Fruit fly (Drosophila melanogaster) whole organism, embryonic: ENCODE data around the gene Chd3.

Experiments
- CG10274 ChIP-seq: fragments of 200-800 bp; sonication (Bioruptor generic); optimal IDR thresholded peaks from 3 replicates; lab custom pipeline; 2017; ENCODE audit warnings: missing biosample characterization, mild to moderate bottlenecking, missing genetic modification characterization
- CG10979 ChIP-seq: fragments of 200-800 bp; sonication (Bioruptor generic); optimal IDR thresholded peaks from 2 replicates; lab custom pipeline; 2018; ENCODE audit warnings: missing biosample characterization, mild to moderate bottlenecking, missing genetic modification characterization, moderate library complexity
- CG11456 ChIP-seq: fragments of 200-800 bp; sonication (Bioruptor generic); IDR thresholded peaks from 3 replicates; pipeline ENCODE4 v1.3.6; 2022; ENCODE audit warnings: missing biosample characterization, missing genetic modification characterization
- CG11696 ChIP-seq: fragments of 200-800 bp; sonication (Bioruptor generic); IDR thresholded peaks from 2 replicates; pipeline ENCODE4 v1.3.6; 2022; ENCODE audit warnings: missing biosample characterization, missing genetic modification characterization
- CG12071 ChIP-seq: fragments of 200-800 bp; sonication (Bioruptor generic); optimal IDR thresholded peaks from 3 replicates; lab custom pipeline; 2018; ENCODE audit warnings: missing biosample characterization, mild to moderate bottlenecking, missing genetic modification characterization
- CG12236 ChIP-seq: fragments of 200-800 bp; sonication (Bioruptor generic); optimal IDR thresholded peaks from 2 replicates; lab custom pipeline; 2016; ENCODE audit warnings: missing biosample characterization, missing genetic modification characterization
- CG12391 ChIP-seq: fragments of 200-800 bp; sonication (Bioruptor generic); optimal IDR thresholded peaks from 3 replicates; lab custom pipeline; 2018; ENCODE audit warnings: missing biosample characterization, mild to moderate bottlenecking, missing genetic modification characterization, moderate library complexity
- CG12942 ChIP-seq: fragments of 200-800 bp; sonication (Bioruptor generic); optimal IDR thresholded peaks from 3 replicates; lab custom pipeline; 2016; ENCODE audit warnings: missing biosample characterization, missing genetic modification characterization
- CG14965 ChIP-seq: fragments of 200-800 bp; sonication (Bioruptor generic); optimal IDR thresholded peaks from 2 replicates; lab custom pipeline; 2016; ENCODE audit warnings: missing biosample characterization, missing genetic modification characterization, borderline replicate concordance
- CG15514 ChIP-seq: fragments of 200-800 bp; sonication (Bioruptor generic); optimal IDR thresholded peaks from 3 replicates; lab custom pipeline; 2017; ENCODE audit warnings: missing biosample characterization, missing genetic modification characterization, mild to moderate bottlenecking, moderate library complexity, missing genetic modification reagents
- CG1647 ChIP-seq: fragments of 200-800 bp; sonication (Bioruptor generic); optimal IDR thresholded peaks from 3 replicates; lab custom pipeline; 2016; ENCODE audit warnings: missing biosample characterization, missing genetic modification characterization
- CG31441 ChIP-seq: fragments of 200-800 bp; sonication (Bioruptor generic); IDR thresholded peaks from 2 replicates; pipeline ENCODE4 v1.3.6; 2022; ENCODE audit warnings: missing biosample characterization, missing genetic modification characterization
- CG5953 ChIP-seq: fragments of 200-800 bp; sonication (Bioruptor generic); IDR thresholded peaks from 2 replicates; pipeline ENCODE4 v1.3.6; 2022; ENCODE audit warnings: missing biosample characterization, missing genetic modification characterization
- CG6254 ChIP-seq: fragments of 200-800 bp; sonication (Bioruptor generic); optimal IDR thresholded peaks from 3 replicates; lab custom pipeline; 2017; ENCODE audit warnings: mild to moderate bottlenecking, missing biosample characterization, missing genetic modification reagents, missing genetic modification characterization
- CG6854 ChIP-seq: fragments of 200-800 bp; sonication (Bioruptor generic); optimal IDR thresholded peaks from 3 replicates; lab custom pipeline; 2017; ENCODE audit warnings: missing biosample characterization, mild to moderate bottlenecking, missing genetic modification characterization
- CG8359 ChIP-seq: fragments of 200-800 bp; sonication (Bioruptor generic); optimal IDR thresholded peaks from 2 replicates; lab custom pipeline; 2017; ENCODE audit warnings: missing biosample characterization, mild to moderate bottlenecking, missing genetic modification characterization, borderline replicate concordance
- CG8388 ChIP-seq: fragments of 200-800 bp; sonication (Bioruptor generic); optimal IDR thresholded peaks from 2 replicates; lab custom pipeline; 2019; ENCODE audit warnings: missing biosample characterization, mild to moderate bottlenecking, missing genetic modification characterization, moderate library complexity
- CoRest ChIP-seq: fragments of 200-800 bp; sonication (Bioruptor generic); optimal IDR thresholded peaks from 3 replicates; lab custom pipeline; 2018; ENCODE audit warnings: missing biosample characterization, mild to moderate bottlenecking, missing genetic modification characterization, moderate library complexity
- D ChIP-seq, 2 experiments: fragments of 200-800 bp in 1 of 2; fragments of >200 bp in 1 of 2; sonication (Bioruptor generic) in 1 of 2; optimal IDR thresholded peaks; 2 replicates in 1 of 2; 3 replicates in 1 of 2; lab custom pipeline; 2017; ENCODE audit warnings: mild to moderate bottlenecking in 1 of 2, missing biosample characterization in 1 of 2, missing genetic modification characterization in 1 of 2, missing genetic modification reagents in 1 of 2
- E2f1 ChIP-seq: fragments of 200-800 bp; sonication (Bioruptor generic); IDR thresholded peaks from 2 replicates; pipeline ENCODE4 v1.3.6; 2022; ENCODE audit warnings: missing biosample characterization, missing genetic modification characterization
- E2f2 ChIP-seq: fragments of 200-800 bp; sonication (Bioruptor generic); IDR thresholded peaks from 2 replicates; pipeline ENCODE4 v1.3.6; 2022; ENCODE audit warnings: missing biosample characterization, missing genetic modification characterization
- GATAe ChIP-seq: fragments of 200-800 bp; sonication (Bioruptor generic); conservative IDR thresholded peaks from 2 replicates; pipeline ENCODE4 v1.3.6; 2022; ENCODE audit warnings: missing biosample characterization, missing genetic modification characterization
- Jarid2 ChIP-seq: fragments of 200-800 bp; sonication (Bioruptor generic); optimal IDR thresholded peaks from 3 replicates; lab custom pipeline; 2017; ENCODE audit warnings: mild to moderate bottlenecking, missing biosample characterization, missing genetic modification reagents, missing genetic modification characterization
- Meics ChIP-seq: fragments of 200-800 bp; sonication (Bioruptor generic); optimal IDR thresholded peaks from 2 replicates; lab custom pipeline; 2017; ENCODE audit warnings: missing biosample characterization, mild to moderate bottlenecking, missing genetic modification characterization
- Myb ChIP-seq: fragments of 200-800 bp; sonication (Bioruptor generic); optimal IDR thresholded peaks from 2 replicates; lab custom pipeline; 2016; ENCODE audit warnings: missing biosample characterization, missing genetic modification characterization
- NC2β ChIP-seq: fragments of 200-800 bp; sonication (Bioruptor generic); optimal IDR thresholded peaks from 2 replicates; lab custom pipeline; 2016; ENCODE audit warnings: missing biosample characterization, missing genetic modification characterization
- NFAT ChIP-seq: fragments of 200-800 bp; sonication (Bioruptor generic); IDR thresholded peaks from 2 replicates; pipeline ENCODE4 v1.3.6; 2022; ENCODE audit warnings: missing biosample characterization, missing genetic modification characterization
- NK7.1 ChIP-seq: fragments of 200-800 bp; sonication (Bioruptor generic); optimal IDR thresholded peaks from 3 replicates; lab custom pipeline; 2016; ENCODE audit warnings: missing biosample characterization, missing genetic modification characterization
- Scr ChIP-seq: fragments of 200-800 bp; sonication (Bioruptor generic); IDR thresholded peaks from 2 replicates; pipeline ENCODE4 v1.3.6; 2022; ENCODE audit warnings: missing biosample characterization, missing genetic modification characterization; ENCODE audit not compliant: partially characterized antibody
- TFAM ChIP-seq: fragments of 200-800 bp; sonication (Bioruptor generic); optimal IDR thresholded peaks from 2 replicates; lab custom pipeline; 2017; ENCODE audit warnings: missing biosample characterization, missing genetic modification characterization, inconsistent platforms
- aop ChIP-seq: fragments of 200-800 bp; sonication (Bioruptor generic); IDR thresholded peaks from 2 replicates; pipeline ENCODE4 v1.3.6; 2022; ENCODE audit warnings: missing biosample characterization, missing genetic modification characterization
- ap ChIP-seq: fragments of 200-800 bp; sonication (Bioruptor generic); IDR thresholded peaks from 2 replicates; pipeline ENCODE4 v1.3.6; 2022; ENCODE audit warnings: missing biosample characterization, missing genetic modification characterization
- bab2 ChIP-seq: fragments of 200-800 bp; sonication (Bioruptor generic); optimal IDR thresholded peaks from 2 replicates; lab custom pipeline; 2016; ENCODE audit warnings: missing biosample characterization, missing genetic modification characterization
- btn ChIP-seq: fragments of 200-800 bp; sonication (Bioruptor generic); optimal IDR thresholded peaks from 2 replicates; lab custom pipeline; 2016; ENCODE audit warnings: missing biosample characterization, missing genetic modification characterization
- corto ChIP-seq: fragments of 200-800 bp; sonication (Bioruptor generic); optimal IDR thresholded peaks from 2 replicates; lab custom pipeline; 2016; ENCODE audit warnings: missing biosample characterization, mild to moderate bottlenecking, missing genetic modification characterization, moderate library complexity
- croc ChIP-seq: fragments of 200-800 bp; sonication (Bioruptor generic); conservative IDR thresholded peaks from 3 replicates; pipeline ENCODE4 v1.3.6; 2022; ENCODE audit warnings: missing biosample characterization, missing genetic modification characterization
- disco-r ChIP-seq: fragments of 200-800 bp; sonication (Bioruptor generic); optimal IDR thresholded peaks from 2 replicates; lab custom pipeline; 2016; ENCODE audit warnings: missing biosample characterization, missing genetic modification characterization
- exex ChIP-seq: fragments of 200-800 bp; sonication (Bioruptor generic); optimal IDR thresholded peaks from 4 replicates; lab custom pipeline; 2018; ENCODE audit warnings: missing biosample characterization, mild to moderate bottlenecking, missing genetic modification characterization, moderate library complexity
- eyg ChIP-seq: fragments of 200-800 bp; sonication (Bioruptor generic); optimal IDR thresholded peaks from 3 replicates; lab custom pipeline; 2016; ENCODE audit warnings: missing biosample characterization, missing genetic modification characterization
- gcm ChIP-seq: fragments of 200-800 bp; sonication (Bioruptor generic); optimal IDR thresholded peaks from 2 replicates; lab custom pipeline; 2019; ENCODE audit warnings: missing biosample characterization, mild to moderate bottlenecking, missing genetic modification characterization, moderate library complexity
- hbn ChIP-seq: fragments of 200-800 bp; sonication (Bioruptor generic); IDR thresholded peaks from 2 replicates; pipeline ENCODE4 v1.3.6; 2022; ENCODE audit warnings: missing biosample characterization, missing genetic modification characterization; ENCODE audit not compliant: partially characterized antibody
- hkb ChIP-seq, 2 experiments: fragments of 200-800 bp in 1 of 2; fragments of >200 bp in 1 of 2; sonication (Bioruptor generic) in 1 of 2; IDR thresholded peaks in 1 of 2; optimal IDR thresholded peaks in 1 of 2; 2 replicates each; pipeline versions ENCODE4 v1.3.6 to Lab custom; 2017 to 2022; ENCODE audit warnings: missing biosample characterization in 1 of 2, missing genetic modification characterization in 1 of 2
- nerfin-2 ChIP-seq: fragments of 200-800 bp; sonication (Bioruptor generic); IDR thresholded peaks from 2 replicates; pipeline ENCODE4 v1.3.6; 2022; ENCODE audit warnings: missing biosample characterization, missing genetic modification characterization; ENCODE audit not compliant: partially characterized antibody
- nmo ChIP-seq: fragments of 200-800 bp; sonication (Bioruptor generic); optimal IDR thresholded peaks from 2 replicates; lab custom pipeline; 2018; ENCODE audit warnings: missing biosample characterization, mild to moderate bottlenecking, missing genetic modification characterization, moderate library complexity
- phol ChIP-seq: fragments of 200-800 bp; sonication (Bioruptor generic); optimal IDR thresholded peaks from 3 replicates; lab custom pipeline; 2018; ENCODE audit warnings: missing biosample characterization, mild to moderate bottlenecking, missing genetic modification characterization, moderate library complexity
- pzg ChIP-seq: fragments of 200-800 bp; sonication (Bioruptor generic); optimal IDR thresholded peaks from 3 replicates; lab custom pipeline; 2018; ENCODE audit warnings: missing biosample characterization, mild to moderate bottlenecking, missing genetic modification characterization, moderate library complexity
- schlank ChIP-seq: fragments of 200-800 bp; sonication (Bioruptor generic); optimal IDR thresholded peaks from 2 replicates; lab custom pipeline; 2018; ENCODE audit warnings: missing biosample characterization, mild to moderate bottlenecking, missing genetic modification characterization
- tna ChIP-seq: fragments of 200-800 bp; sonication (Bioruptor generic); IDR thresholded peaks from 2 replicates; pipeline ENCODE4 v1.3.6; 2022; ENCODE audit warnings: missing biosample characterization, missing genetic modification characterization; ENCODE audit not compliant: partially characterized antibody
- zfh1 ChIP-seq: fragments of 200-800 bp; sonication (Bioruptor generic); IDR thresholded peaks from 3 replicates; pipeline ENCODE4 v1.3.6; 2022; ENCODE audit warnings: missing biosample characterization, missing genetic modification characterization

The Chd3 gene

dm6 chr3L:19495991-19496588, 49.1 kb downstream of the Chd3 start (continued):
- TF ChIP-seq corto: no peak
- no peak for TF ChIP-seq NC2β
- no peak for TF ChIP-seq CG11456
- TF ChIP-seq pzg: no peak
- no peak for TF ChIP-seq gcm (GFP tag; lab: Kevin White, UChicago)
- no peak for TF ChIP-seq E2f1
- TF ChIP-seq phol (tag; lab: Kevin White, UChicago): no peak
- TF ChIP-seq Meics: no peak
- no peak for TF ChIP-seq zfh1
- TF ChIP-seq CG8388: no peak
- no peak for TF ChIP-seq disco-r (GFP tag; lab: Kevin White, UChicago)
- no peak for TF ChIP-seq CG31441
- TF ChIP-seq croc (GFP tag; lab: Robert Waterston, UW): no peak
- TF ChIP-seq CG1647 (GFP tag; lab: Kevin White, UChicago): no peak
- no peak for TF ChIP-seq Scr (GFP tag; lab: Robert Waterston, UW)
- TF ChIP-seq CG10274: no peak
- no peak for TF ChIP-seq CG10979 (tag; lab: Kevin White, UChicago)
- no peak for TF ChIP-seq schlank (tag; lab: Kevin White, UChicago)
- TF ChIP-seq CG11696 (GFP tag; lab: Robert Waterston, UW): no peak
- no peak for TF ChIP-seq aop (GFP tag; lab: Robert Waterston, UW)
- TF ChIP-seq bab2 (GFP tag; lab: Kevin White, UChicago): no peak
- TF ChIP-seq hkb (optimal IDR thresholded peaks at IDR 0.05; lab: Kevin White, UChicago): no peak
- TF ChIP-seq hkb (GFP tag; IDR thresholded peaks at IDR 0.05; lab: Robert Waterston, UW): no peak
- TF ChIP-seq Myb: no peak
- no peak for TF ChIP-seq CG6854 (GFP tag; lab: Kevin White, UChicago)
- TF ChIP-seq hbn (GFP tag; lab: Robert Waterston, UW): no peak
- no peak for TF ChIP-seq CG14965 (GFP tag; lab: Kevin White, UChicago)
- TF ChIP-seq nerfin-2 (GFP tag; lab: Robert Waterston, UW): no peak
- TF ChIP-seq CG12942: no peak
- TF ChIP-seq CG12071 (GFP tag; lab: Kevin White, UChicago): peak; percentile 41
- TF ChIP-seq CG5953: no peak
- no peak for TF ChIP-seq eyg (GFP tag; lab: Kevin White, UChicago)
- TF ChIP-seq tna (GFP tag; lab: Robert Waterston, UW): no peak
- TF ChIP-seq btn (GFP tag; lab: Kevin White, UChicago): no peak
- TF ChIP-seq CG8359 (GFP tag; lab: Kevin White, UChicago): no peak
- TF ChIP-seq nmo (GFP tag; lab: Kevin White, UChicago): no peak
- no peak for TF ChIP-seq ap (GFP tag; lab: Robert Waterston, UW)
- TF ChIP-seq D (optimal IDR thresholded peaks at IDR 0.05; lab: Kevin White, UChicago): no peak
- TF ChIP-seq D (GFP tag; optimal IDR thresholded peaks at IDR 0.05; lab: Kevin White, UChicago): no peak
- peak; percentile 28 for TF ChIP-seq CG15514 (GFP tag; lab: Kevin White, UChicago)
- TF ChIP-seq CG12391 (tag; lab: Kevin White, UChicago): no peak
- no peak for TF ChIP-seq CG12236 (GFP tag; lab: Kevin White, UChicago)
- TF ChIP-seq CG6254 (GFP tag; lab: Kevin White, UChicago): no peak
- TF ChIP-seq NFAT (GFP tag; lab: Robert Waterston, UW): no peak
- TF ChIP-seq NK7.1: no peak
- peak; percentile 46 for TF ChIP-seq exex (tag; lab: Kevin White, UChicago)
- peak; percentile 8 for TF ChIP-seq CoRest (tag; lab: Kevin White, UChicago)
- no peak for TF ChIP-seq TFAM (GFP tag; lab: Kevin White, UChicago)
- no peak for TF ChIP-seq GATAe (GFP tag; lab: Robert Waterston, UW)
- TF ChIP-seq Jarid2 (GFP tag; lab: Kevin White, UChicago): no peak
- TF ChIP-seq E2f2 (GFP tag; lab: Robert Waterston, UW): no peak
